Fruit fly (Drosophila melanogaster) whole organism, embryonic: ENCODE measurements around the gene yrt.

ENCODE experiments used
- Atf-2 ChIP-seq: fragments of 200-800 bp; sonication (Bioruptor generic); optimal IDR thresholded peaks from 2 replicates; lab custom pipeline; 2016; ENCODE audit warnings: missing biosample characterization, missing genetic modification characterization
- CG10979 ChIP-seq: fragments of 200-800 bp; sonication (Bioruptor generic); optimal IDR thresholded peaks from 2 replicates; lab custom pipeline; 2018; ENCODE audit warnings: missing biosample characterization, mild to moderate bottlenecking, missing genetic modification characterization, moderate library complexity
- CG11085 ChIP-seq: fragments of 200-800 bp; sonication (Bioruptor generic); IDR thresholded peaks from 2 replicates; pipeline ENCODE4 v1.3.6; 2022; ENCODE audit warnings: missing biosample characterization, missing genetic modification characterization
- CG11456 ChIP-seq: fragments of 200-800 bp; sonication (Bioruptor generic); IDR thresholded peaks from 3 replicates; pipeline ENCODE4 v1.3.6; 2022; ENCODE audit warnings: missing biosample characterization, missing genetic modification characterization
- CG11723 ChIP-seq: fragments of 200-800 bp; sonication (Bioruptor generic); optimal IDR thresholded peaks from 2 replicates; lab custom pipeline; 2017; ENCODE audit warnings: missing biosample characterization, mild to moderate bottlenecking, missing genetic modification characterization
- CG12219 ChIP-seq: fragments of 200-800 bp; sonication (Bioruptor generic); optimal IDR thresholded peaks from 3 replicates; lab custom pipeline; 2018; ENCODE audit warnings: missing biosample characterization, mild to moderate bottlenecking, missing genetic modification characterization
- CG12391 ChIP-seq: fragments of 200-800 bp; sonication (Bioruptor generic); optimal IDR thresholded peaks from 3 replicates; lab custom pipeline; 2018; ENCODE audit warnings: missing biosample characterization, mild to moderate bottlenecking, missing genetic modification characterization, moderate library complexity
- CG12659 ChIP-seq: fragments of 200-800 bp; sonication (Bioruptor generic); optimal IDR thresholded peaks from 3 replicates; lab custom pipeline; 2017; ENCODE audit warnings: mild to moderate bottlenecking, missing biosample characterization, missing genetic modification reagents, missing genetic modification characterization
- CG18262 ChIP-seq: fragments of 200-800 bp; optimal IDR thresholded peaks from 3 replicates; lab custom pipeline; 2019; ENCODE audit warnings: missing biosample characterization, mild to moderate bottlenecking, missing genetic modification characterization, moderate library complexity
- CG2116 ChIP-seq: fragments of 200-800 bp; sonication (Bioruptor generic); optimal IDR thresholded peaks from 3 replicates; lab custom pipeline; 2018; ENCODE audit warnings: missing biosample characterization, mild to moderate bottlenecking, missing genetic modification characterization
- CG30403 ChIP-seq: fragments of 200-800 bp; sonication (Bioruptor generic); optimal IDR thresholded peaks from 3 replicates; lab custom pipeline; 2016; ENCODE audit warnings: missing biosample characterization, missing genetic modification characterization
- CG33213 ChIP-seq: fragments of 200-800 bp; sonication (Bioruptor generic); optimal IDR thresholded peaks from 3 replicates; lab custom pipeline; 2016; ENCODE audit warnings: missing biosample characterization, missing genetic modification characterization
- CG3407 ChIP-seq: fragments of 200-800 bp; sonication (Bioruptor generic); optimal IDR thresholded peaks from 2 replicates; lab custom pipeline; 2018; ENCODE audit warnings: missing biosample characterization, mild to moderate bottlenecking, missing genetic modification characterization
- CG34376 ChIP-seq: fragments of 200-800 bp; sonication (Bioruptor generic); optimal IDR thresholded peaks from 2 replicates; lab custom pipeline; 2018; ENCODE audit warnings: missing biosample characterization, mild to moderate bottlenecking, missing genetic modification characterization
- CG4360 ChIP-seq: fragments of 200-800 bp; sonication (Bioruptor generic); IDR thresholded peaks from 2 replicates; pipeline ENCODE4 v1.3.6; 2022; ENCODE audit warnings: missing biosample characterization, missing genetic modification characterization
- CG4617 ChIP-seq: fragments of 200-800 bp; sonication (Bioruptor generic); optimal IDR thresholded peaks from 3 replicates; lab custom pipeline; 2016; ENCODE audit warnings: missing biosample characterization, missing genetic modification characterization, borderline replicate concordance
- CG5180 ChIP-seq: fragments of 200-800 bp; sonication (Bioruptor generic); optimal IDR thresholded peaks from 3 replicates; lab custom pipeline; 2017; ENCODE audit warnings: missing biosample characterization, missing genetic modification characterization, mild to moderate bottlenecking, moderate library complexity, missing genetic modification reagents
- CG6654 ChIP-seq: fragments of 200-800 bp; sonication (Bioruptor generic); optimal IDR thresholded peaks from 2 replicates; lab custom pipeline; 2017; ENCODE audit warnings: missing biosample characterization, mild to moderate bottlenecking, missing genetic modification characterization
- CG8388 ChIP-seq: fragments of 200-800 bp; sonication (Bioruptor generic); optimal IDR thresholded peaks from 2 replicates; lab custom pipeline; 2019; ENCODE audit warnings: missing biosample characterization, mild to moderate bottlenecking, missing genetic modification characterization, moderate library complexity
- CG9797 ChIP-seq: fragments of 200-800 bp; sonication (Bioruptor generic); optimal IDR thresholded peaks from 3 replicates; lab custom pipeline; 2018; ENCODE audit warnings: missing biosample characterization, mild to moderate bottlenecking, missing genetic modification characterization
- Chrac-16 ChIP-seq: fragments of 200-800 bp; sonication (Bioruptor generic); optimal IDR thresholded peaks from 3 replicates; lab custom pipeline; 2016; ENCODE audit warnings: missing biosample characterization, missing genetic modification characterization
- CkIIα-i1 ChIP-seq: fragments of 200-800 bp; sonication (Bioruptor generic); IDR thresholded peaks from 2 replicates; pipeline ENCODE4 v1.3.6; 2022; ENCODE audit warnings: missing biosample characterization, missing genetic modification characterization
- Deaf1 ChIP-seq: fragments of 200-800 bp; optimal IDR thresholded peaks from 3 replicates; lab custom pipeline; 2019; ENCODE audit warnings: missing biosample characterization, mild to moderate bottlenecking, missing genetic modification characterization, moderate library complexity
- E2f1 ChIP-seq: fragments of 200-800 bp; sonication (Bioruptor generic); IDR thresholded peaks from 2 replicates; pipeline ENCODE4 v1.3.6; 2022; ENCODE audit warnings: missing biosample characterization, missing genetic modification characterization
- Ets65A ChIP-seq: fragments of 200-800 bp; sonication (Bioruptor generic); peaks from one replicate; lab custom pipeline; 2016; ENCODE audit warnings: missing biosample characterization, missing genetic modification characterization
- HLH54F ChIP-seq: fragments of 200-800 bp; sonication (Bioruptor generic); optimal IDR thresholded peaks from 3 replicates; lab custom pipeline; 2016; ENCODE audit warnings: missing biosample characterization, missing genetic modification characterization
- Hr3 ChIP-seq: fragments of 200-800 bp; sonication (Bioruptor generic); optimal IDR thresholded peaks from 3 replicates; lab custom pipeline; 2016; ENCODE audit warnings: missing biosample characterization, missing genetic modification characterization
- Hsf ChIP-seq: fragments of 200-800 bp; sonication (Bioruptor generic); optimal IDR thresholded peaks from 3 replicates; lab custom pipeline; 2016; ENCODE audit warnings: missing biosample characterization, missing genetic modification characterization
- Lpt ChIP-seq: fragments of >200 bp; optimal IDR thresholded peaks from 2 replicates; lab custom pipeline; 2018; ENCODE audit warnings: missing biosample characterization, missing genetic modification characterization
- Neu2 ChIP-seq: fragments of 200-800 bp; sonication (Bioruptor generic); optimal IDR thresholded peaks from 3 replicates; lab custom pipeline; 2016; ENCODE audit warnings: missing biosample characterization, missing genetic modification characterization, borderline replicate concordance
- YL-1 ChIP-seq: fragments of 200-800 bp; sonication (Bioruptor generic); optimal IDR thresholded peaks from 3 replicates; lab custom pipeline; 2017; ENCODE audit warnings: missing biosample characterization, mild to moderate bottlenecking, missing genetic modification characterization
- cad ChIP-seq: fragments of >200 bp; optimal IDR thresholded peaks from 2 replicates; lab custom pipeline; 2017; ENCODE audit warnings: missing biosample characterization, missing genetic modification characterization
- chm ChIP-seq: fragments of 200-800 bp; sonication (Bioruptor generic); IDR thresholded peaks from 2 replicates; pipeline ENCODE4 v1.3.6; 2022; ENCODE audit warnings: missing biosample characterization, missing genetic modification characterization
- dmrt99B ChIP-seq: fragments of 200-800 bp; sonication (Bioruptor generic); optimal IDR thresholded peaks from 2 replicates; lab custom pipeline; 2018; ENCODE audit warnings: missing biosample characterization, mild to moderate bottlenecking, missing genetic modification characterization, moderate library complexity
- gcm2 ChIP-seq: fragments of 200-800 bp; sonication (Bioruptor generic); optimal IDR thresholded peaks from 2 replicates; lab custom pipeline; 2016; ENCODE audit warnings: missing biosample characterization, missing genetic modification characterization
- inv ChIP-seq: fragments of 200-800 bp; sonication (Bioruptor generic); IDR thresholded peaks from 2 replicates; pipeline ENCODE4 v1.3.6; 2022; ENCODE audit warnings: missing biosample characterization, missing genetic modification characterization; ENCODE audit not compliant: partially characterized antibody
- klu ChIP-seq: fragments of 200-800 bp; sonication (Bioruptor generic); IDR thresholded peaks from 2 replicates; pipeline ENCODE4 v1.3.6; 2022; ENCODE audit warnings: missing biosample characterization, missing genetic modification characterization
- kni ChIP-seq: fragments of 200-800 bp; sonication (Bioruptor generic); optimal IDR thresholded peaks from 3 replicates; lab custom pipeline; 2017; ENCODE audit warnings: mild to moderate bottlenecking, missing biosample characterization, missing genetic modification reagents, missing genetic modification characterization
- nerfin-2 ChIP-seq: fragments of 200-800 bp; sonication (Bioruptor generic); IDR thresholded peaks from 2 replicates; pipeline ENCODE4 v1.3.6; 2022; ENCODE audit warnings: missing biosample characterization, missing genetic modification characterization; ENCODE audit not compliant: partially characterized antibody
- nom ChIP-seq: fragments of 200-800 bp; sonication (Bioruptor generic); optimal IDR thresholded peaks from 2 replicates; lab custom pipeline; 2017; ENCODE audit warnings: missing biosample characterization, missing genetic modification characterization, mild to moderate bottlenecking, moderate library complexity, missing genetic modification reagents
- pan ChIP-seq, 4 experiments: fragments of >200 bp in 3 of 4; fragments of 200-800 bp in 1 of 4; sonication (Bioruptor generic) in 1 of 4; optimal IDR thresholded peaks in 3 of 4; IDR thresholded peaks in 1 of 4; 2 replicates each; pipeline versions ENCODE4 v1.3.6 to Lab custom; 2017 to 2022; ENCODE audit warnings: missing biosample characterization in 2 of 4, missing genetic modification characterization in 2 of 4, mixed read lengths in 1 of 4
- row ChIP-seq: fragments of 200-800 bp; sonication (Bioruptor generic); IDR thresholded peaks from 3 replicates; pipeline ENCODE4 v1.3.6; 2022; ENCODE audit warnings: missing biosample characterization, missing genetic modification characterization
- shn ChIP-seq: fragments of 200-800 bp; sonication (Bioruptor generic); optimal IDR thresholded peaks from 3 replicates; lab custom pipeline; 2016; ENCODE audit warnings: missing biosample characterization, missing genetic modification characterization
- sisA ChIP-seq: fragments of 200-800 bp; sonication (Bioruptor generic); IDR thresholded peaks from 2 replicates; pipeline ENCODE4 v1.3.6; 2022; ENCODE audit warnings: missing biosample characterization, missing genetic modification characterization
- slou ChIP-seq: fragments of 200-800 bp; sonication (Bioruptor generic); optimal IDR thresholded peaks from 3 replicates; lab custom pipeline; 2016; ENCODE audit warnings: missing biosample characterization, missing genetic modification characterization
- tap ChIP-seq: fragments of 200-800 bp; optimal IDR thresholded peaks from 3 replicates; lab custom pipeline; 2019; ENCODE audit warnings: missing biosample characterization, mild to moderate bottlenecking, missing genetic modification characterization, moderate library complexity
- unpg ChIP-seq: fragments of 200-800 bp; sonication (Bioruptor generic); optimal IDR thresholded peaks from 3 replicates; lab custom pipeline; 2018; ENCODE audit warnings: missing biosample characterization, mild to moderate bottlenecking, missing genetic modification characterization, moderate library complexity
- wek ChIP-seq: fragments of 200-800 bp; sonication (Bioruptor generic); optimal IDR thresholded peaks from 3 replicates; lab custom pipeline; 2018; ENCODE audit warnings: missing biosample characterization, mild to moderate bottlenecking, missing genetic modification characterization, moderate library complexity
- z ChIP-seq: fragments of 200-800 bp; sonication (Bioruptor generic); IDR thresholded peaks from 3 replicates; pipeline ENCODE4 v1.3.6; 2022; ENCODE audit warnings: missing biosample characterization, missing genetic modification characterization

Gene yrt

DNA sequence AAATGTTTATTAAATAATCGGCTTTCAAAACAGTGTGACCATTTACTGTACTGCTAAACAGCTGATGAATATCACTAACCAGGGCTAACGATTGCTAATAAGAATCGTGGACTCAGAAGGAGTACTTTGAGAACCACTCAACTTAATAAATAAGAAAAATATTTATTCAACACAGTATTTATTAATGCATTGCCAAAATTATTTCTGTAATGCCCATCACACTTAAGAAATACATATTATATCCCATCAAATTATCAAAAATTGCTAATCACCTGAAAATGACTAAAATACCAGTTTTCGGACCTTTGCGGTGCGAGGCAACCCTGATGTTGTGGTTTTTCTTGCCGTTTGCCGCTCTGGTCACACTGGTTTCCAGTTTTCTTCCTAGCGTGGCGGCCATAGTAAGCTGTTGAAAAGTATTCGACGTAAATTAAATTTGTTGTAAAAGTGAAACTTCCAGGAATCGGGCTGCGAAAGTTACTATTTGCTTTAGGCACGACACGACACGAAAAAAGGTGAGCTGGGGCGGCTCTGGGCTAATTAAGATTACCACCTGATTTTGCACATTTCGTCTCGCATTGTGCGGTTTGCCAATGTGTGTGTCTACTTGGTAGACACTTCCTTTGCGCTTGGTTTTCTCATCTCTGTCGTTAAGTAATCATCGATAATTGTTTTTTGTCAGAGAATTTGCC, 52.9 kb downstream of the yrt start, which contains the start of the genes mRpS21 and Droj2 (continued):
- TF ChIP-seq kni (GFP tag; lab: Kevin White, UChicago): peak; percentile 47
- TF ChIP-seq CG6654 (GFP tag; lab: Kevin White, UChicago): no peak
- TF ChIP-seq CG4360: no peak
- peak; percentile 48 for TF ChIP-seq CG18262 (tag; lab: Kevin White, UChicago)
- peak; percentile 97 for TF ChIP-seq CG9797 (GFP tag; lab: Kevin White, UChicago)
- 0 out of 2 replicates have a peak, but pooled peaks have one; percentile 5 for TF ChIP-seq inv (GFP tag; lab: Robert Waterston, UW)
- peak; percentile 21 for TF ChIP-seq Deaf1
- TF ChIP-seq slou (GFP tag; lab: Kevin White, UChicago): peak; percentile 24
- no peak for TF ChIP-seq CG11085
- TF ChIP-seq unpg: peak; percentile 18
- 0 out of 3 replicates have a peak, but pooled peaks have one; percentile 32 for TF ChIP-seq CG11456 (GFP tag; lab: Robert Waterston, UW)
- no peak for TF ChIP-seq dmrt99B
- TF ChIP-seq CkIIα-i1: no peak
- TF ChIP-seq CG33213 (GFP tag; lab: Kevin White, UChicago): peak; percentile 28
- peak; percentile 65 for TF ChIP-seq Chrac-16 (GFP tag; lab: Kevin White, UChicago)
- TF ChIP-seq YL-1 (GFP tag; lab: Kevin White, UChicago): peak; percentile 3
- TF ChIP-seq E2f1 (GFP tag; lab: Robert Waterston, UW): peak; percentile 40; the same call in 1 of the 2 replicates
- peak; percentile 49 for TF ChIP-seq HLH54F (GFP tag; lab: Kevin White, UChicago)
- no peak for TF ChIP-seq gcm2
- TF ChIP-seq CG4617 (GFP tag; lab: Kevin White, UChicago): peak; percentile 43
- peak; percentile 96 for TF ChIP-seq CG2116 (GFP tag; lab: Kevin White, UChicago)
- no peak for TF ChIP-seq CG12219 (GFP tag; lab: Kevin White, UChicago)
- TF ChIP-seq Hsf (GFP tag; lab: Kevin White, UChicago): peak; percentile 34
- peak; percentile 88 for TF ChIP-seq row (GFP tag; lab: Robert Waterston, UW)
- TF ChIP-seq Neu2 (GFP tag; lab: Kevin White, UChicago): no peak
- TF ChIP-seq CG12659 (GFP tag; lab: Kevin White, UChicago): peak; percentile 85
- no peak for TF ChIP-seq CG11723 (GFP tag; lab: Kevin White, UChicago)
- no peak for TF ChIP-seq cad (GFP tag; lab: Kevin White, UChicago)
- peak; percentile 39 for TF ChIP-seq CG8388 (GFP tag; lab: Kevin White, UChicago)
- TF ChIP-seq Atf-2 (GFP tag; lab: Kevin White, UChicago): no peak
- peak; percentile 35; the same call in 1 of the 2 replicates for TF ChIP-seq klu
- peak; percentile 50 for TF ChIP-seq CG34376 (GFP tag; lab: Kevin White, UChicago)
- TF ChIP-seq CG10979 (tag; lab: Kevin White, UChicago): peak; percentile 38
- no peak for TF ChIP-seq z
- peak; percentile 57 for TF ChIP-seq nom (GFP tag; lab: Kevin White, UChicago)
- no peak for TF ChIP-seq pan (optimal IDR thresholded peaks at IDR 0.05; lab: Kevin White, UChicago)
- TF ChIP-seq pan (GFP tag; optimal IDR thresholded peaks at IDR 0.05 in 1 of 2, IDR thresholded peaks at IDR 0.05 in 1 of 2): no peak
- no peak for TF ChIP-seq tap (tag; lab: Kevin White, UChicago)
- TF ChIP-seq CG5180 (GFP tag; lab: Kevin White, UChicago): no peak
- 0 out of 2 replicates have a peak, but pooled peaks have one; percentile 39 for TF ChIP-seq sisA (GFP tag; lab: Robert Waterston, UW)
- TF ChIP-seq shn (GFP tag; lab: Kevin White, UChicago): no peak
- TF ChIP-seq Hr3 (GFP tag; lab: Kevin White, UChicago): peak; percentile 41
- peak; percentile 93 for TF ChIP-seq Ets65A (GFP tag; lab: Kevin White, UChicago)
- peak; percentile 70 for TF ChIP-seq CG30403
- TF ChIP-seq chm: no peak
- TF ChIP-seq CG3407 (GFP tag; lab: Kevin White, UChicago): no peak
- TF ChIP-seq CG12391 (tag; lab: Kevin White, UChicago): peak; percentile 71
- peak; percentile 0 for TF ChIP-seq wek
- TF ChIP-seq nerfin-2 (GFP tag; lab: Robert Waterston, UW): no peak
- TF ChIP-seq Lpt (GFP tag; lab: Kevin White, UChicago): no peak
